Fruit fly (Drosophila melanogaster): Measurements from ENCODE around the gene CG43050.

Gene CG43050

DNA sequence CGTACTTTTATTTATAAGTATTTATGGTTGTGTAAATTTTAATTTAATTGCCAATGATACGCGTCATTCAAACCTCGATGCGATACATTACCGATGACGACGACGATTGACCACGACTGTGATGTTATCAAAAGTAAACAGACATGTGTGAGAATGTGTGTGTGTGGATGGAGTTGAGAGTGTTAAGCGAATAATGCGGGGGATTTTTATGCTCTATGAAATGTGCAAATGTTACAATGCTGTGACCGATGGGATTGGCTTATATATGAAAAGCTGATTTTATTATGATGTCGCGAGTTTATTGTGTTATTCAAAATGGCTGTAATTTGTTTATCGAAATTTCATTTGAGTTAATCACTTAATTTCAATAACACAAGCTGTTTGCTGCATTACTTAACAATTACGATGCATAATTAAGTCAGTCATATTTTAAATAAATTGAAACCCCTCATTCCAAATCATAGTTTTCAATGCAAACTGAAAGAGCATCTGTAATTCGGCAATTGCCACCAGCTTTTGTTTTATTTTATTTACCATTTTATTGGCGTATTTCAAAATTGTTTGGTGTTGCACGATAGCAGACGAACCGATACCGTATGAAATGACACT, 46.2 kb upstream of the CG43050 start:
- TF ChIP-seq unc-4 (GFP tag; IDR thresholded peaks at IDR 0.05; ENCODE audit: partially characterized antibody) (no peak), Fer1 (GFP tag; optimal IDR thresholded peaks at IDR 0.05) (no peak), nmo (GFP tag; optimal IDR thresholded peaks at IDR 0.05) (peak; percentile 29), Sox102F (GFP tag; optimal IDR thresholded peaks at IDR 0.05) (peak; percentile 32), Ets65A (GFP tag) (peak; percentile 18), CG18262 (tag; optimal IDR thresholded peaks at IDR 0.05) (no peak), fd3F (GFP tag; optimal IDR thresholded peaks at IDR 0.05) (peak; percentile 15), gem (tag; optimal IDR thresholded peaks at IDR 0.05) (peak; percentile 38), dysf (GFP tag; IDR thresholded peaks at IDR 0.05) (peak; percentile 54; the same call in 2 of the 3 replicates), CG15269 (tag; optimal IDR thresholded peaks at IDR 0.05) (peak; percentile 18), CG6654 (GFP tag; optimal IDR thresholded peaks at IDR 0.05) (no peak), E2f1 (GFP tag; IDR thresholded peaks at IDR 0.05) (no peak), Ptx1 (GFP tag; IDR thresholded peaks at IDR 0.05) (peak; percentile 24; the same call in 1 of the 2 replicates), Pdp1 (GFP tag; optimal IDR thresholded peaks at IDR 0.05) (no peak), en (GFP tag; optimal IDR thresholded peaks at IDR 0.05) (no peak), pum (GFP tag; optimal IDR thresholded peaks at IDR 0.05) (no peak), Oli (tag; optimal IDR thresholded peaks at IDR 0.05) (peak; percentile 30), CG34224 (GFP tag; IDR thresholded peaks at IDR 0.05; ENCODE audit: partially characterized antibody) (no peak), D19A (tag; optimal IDR thresholded peaks at IDR 0.05) (peak; percentile 75), Abd-B (GFP tag; optimal IDR thresholded peaks at IDR 0.05) (peak; percentile 23), chinmo (GFP tag; IDR thresholded peaks at IDR 0.05; ENCODE audit: partially characterized antibody) (0 out of 4 replicates have a peak, but pooled peaks have one; percentile 38), row (GFP tag; IDR thresholded peaks at IDR 0.05) (peak; percentile 13; the same call in 1 of the 3 replicates), CG2678 (tag; optimal IDR thresholded peaks at IDR 0.05) (peak; percentile 37), CG4328 (GFP tag; optimal IDR thresholded peaks at IDR 0.05) (no peak), phol (tag; optimal IDR thresholded peaks at IDR 0.05) (peak; percentile 11), CG15514 (GFP tag; optimal IDR thresholded peaks at IDR 0.05) (no peak), cas (GFP tag; IDR thresholded peaks at IDR 0.05) (no peak), chif (GFP tag; optimal IDR thresholded peaks at IDR 0.05) (peak in 1 of 2 experiments; percentile 8), slbo (GFP tag; IDR thresholded peaks at IDR 0.05) (0 out of 2 replicates have a peak, but pooled peaks have one; percentile 21), her (GFP tag; optimal IDR thresholded peaks at IDR 0.05) (no peak), CG13424 (tag; optimal IDR thresholded peaks at IDR 0.05) (peak; percentile 10), Drgx (GFP tag; IDR thresholded peaks at IDR 0.05) (peak; percentile 7; the same call in 1 of the 2 replicates), sens (GFP tag) (peak; percentile 10), Lhr (GFP tag; optimal IDR thresholded peaks at IDR 0.05) (no peak), pfk (GFP tag; optimal IDR thresholded peaks at IDR 0.05) (no peak), H15 (GFP tag; IDR thresholded peaks at IDR 0.05) (no peak), CG1233 (GFP tag; optimal IDR thresholded peaks at IDR 0.05) (no peak), CG42726 (GFP tag; IDR thresholded peaks at IDR 0.05; ENCODE audit: partially characterized antibody) (no peak), CG10147 (GFP tag; optimal IDR thresholded peaks at IDR 0.05) (peak; percentile 33), CoRest (tag; optimal IDR thresholded peaks at IDR 0.05) (peak; percentile 26), knrl (GFP tag; IDR thresholded peaks at IDR 0.05; ENCODE audit: partially characterized antibody) (no peak), repo (GFP tag; optimal IDR thresholded peaks at IDR 0.05) (no peak), CG8290 (GFP tag; optimal IDR thresholded peaks at IDR 0.05) (no peak), CG8290 (tag; optimal IDR thresholded peaks at IDR 0.05) (peak in 1 of 2 experiments; percentile 12), CG7839 (tag; optimal IDR thresholded peaks at IDR 0.05) (peak; percentile 29), Nf-YC (tag; optimal IDR thresholded peaks at IDR 0.05) (no peak), CG13123 (GFP tag; optimal IDR thresholded peaks at IDR 0.05) (no peak), CG11504 (tag; optimal IDR thresholded peaks at IDR 0.05) (peak; percentile 57), Hr51 (GFP tag; optimal IDR thresholded peaks at IDR 0.05) (peak in 1 of 2 experiments; percentile 10)

Data from whole organism, embryonic.